Worm (Caenorhabditis elegans) whole organism, L2 larva: Measurements from ENCODE around the gene R08E5.4.

ENCODE experiments used
- blmp-1 ChIP-seq: sonication (generic microtip); optimal IDR thresholded peaks from 2 replicates; lab custom pipeline; 2017; ENCODE audit warnings: missing genetic modification characterization, mild to moderate bottlenecking, missing compliant biosample characterization, antibody characterized with exemption, moderate library complexity; ENCODE audit not compliant: insufficient read depth
- lin-13 ChIP-seq: fragments of 150-350 bp; optimal IDR thresholded peaks from 2 replicates; lab custom pipeline; 2014; ENCODE audit warnings: missing biosample characterization, missing genetic modification reagents, missing genetic modification characterization
- nhr-237 ChIP-seq: fragments of 150-350 bp; optimal IDR thresholded peaks from 2 replicates; lab custom pipeline; 2014; ENCODE audit warnings: missing biosample characterization, missing genetic modification characterization

- no peak for TF ChIP-seq blmp-1
- no peak for TF ChIP-seq nhr-237 (tag; lab: Kevin White, UChicago)
- TF ChIP-seq lin-13 (GFP tag; lab: Kevin White, UChicago): no peak
Observed at ce11 chrV:3789770-3790169, 21.4 kb downstream of the R08E5.4 start, which contains the start of gene R08F11.7.
